Worm (Caenorhabditis elegans) whole organism, L4 larva: ENCODE measurements around the gene F07A11.4.

Source experiments
- T20F7.1 ChIP-seq: fragments of 200-800 bp; sonication (Bioruptor generic); optimal IDR thresholded peaks from 2 replicates; lab custom pipeline; 2018; ENCODE audit warnings: mild to moderate bottlenecking, missing genetic modification characterization, missing compliant biosample characterization
- nhr-237 ChIP-seq: sonication (generic microtip); optimal IDR thresholded peaks from 2 replicates; lab custom pipeline; 2017; ENCODE audit warnings: missing biosample characterization, missing genetic modification characterization
- snpc-4 ChIP-seq: fragments of 150-350 bp; optimal IDR thresholded peaks from 2 replicates; lab custom pipeline; 2014; ENCODE audit warnings: missing biosample characterization, missing genetic modification characterization
- unc-130 ChIP-seq: sonication (generic microtip); optimal IDR thresholded peaks from 2 replicates; lab custom pipeline; 2016; ENCODE audit warnings: missing genetic modification reagents, missing genetic modification characterization, missing compliant biosample characterization

DNA sequence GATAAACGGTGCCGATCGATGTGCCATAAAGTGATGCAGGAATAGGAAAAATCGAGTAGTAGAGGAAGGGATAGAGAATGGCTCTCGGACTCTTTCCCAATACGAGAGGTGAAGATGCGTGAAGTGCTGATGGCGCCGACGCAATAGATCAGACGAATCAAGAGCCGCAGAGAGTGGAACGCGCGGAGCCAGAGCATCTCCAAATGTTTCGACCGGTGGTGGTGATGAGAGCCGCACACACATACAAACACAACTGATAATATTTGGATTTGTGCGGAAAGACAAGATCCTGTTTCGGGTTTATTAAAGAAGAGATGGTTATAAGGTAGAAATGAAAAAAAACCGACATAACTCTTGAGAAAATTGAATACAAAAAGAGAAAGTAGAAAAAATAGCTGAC is 36.7 kb upstream of the F07A11.4 start, which contains the start of gene F54D5.15:
- TF ChIP-seq nhr-237 (no peak), T20F7.1 (GFP tag; lab: Kevin White, UChicago) (no peak), unc-130 (GFP tag; lab: Kevin White, UChicago) (no peak), snpc-4 (tag; lab: Kevin White, UChicago) (no peak)
